Fruit fly (Drosophila melanogaster) whole organism, adult: Measurements from ENCODE around the gene Ttc26.

Source experiments
- CG11617 ChIP-seq: fragments of 200-800 bp; sonication (Bioruptor generic); optimal IDR thresholded peaks from 2 replicates; lab custom pipeline; 2017; ENCODE audit warnings: mild to moderate bottlenecking, missing biosample characterization, missing genetic modification reagents, missing genetic modification characterization
- CG12768 ChIP-seq: fragments of 200-800 bp; sonication (Bioruptor generic); optimal IDR thresholded peaks from 2 replicates; lab custom pipeline; 2017; ENCODE audit warnings: missing biosample characterization, missing genetic modification characterization, mild to moderate bottlenecking, moderate library complexity, missing genetic modification reagents
- CG14711 ChIP-seq: fragments of 200-800 bp; sonication (Bioruptor generic); optimal IDR thresholded peaks from 2 replicates; lab custom pipeline; 2018; ENCODE audit warnings: missing biosample characterization, mild to moderate bottlenecking, missing genetic modification characterization, moderate library complexity
- CG1620 ChIP-seq: fragments of 200-800 bp; sonication (Bioruptor generic); optimal IDR thresholded peaks from 2 replicates; lab custom pipeline; 2016; ENCODE audit warnings: missing biosample characterization, missing genetic modification characterization
- CG33017 ChIP-seq: fragments of 200-800 bp; sonication (Bioruptor generic); optimal IDR thresholded peaks from 2 replicates; lab custom pipeline; 2018; ENCODE audit warnings: missing biosample characterization, mild to moderate bottlenecking, missing genetic modification characterization, moderate library complexity
- CG5204 ChIP-seq: fragments of 200-800 bp; sonication (Bioruptor generic); optimal IDR thresholded peaks from 2 replicates; lab custom pipeline; 2016; ENCODE audit warnings: missing biosample characterization, missing genetic modification characterization
- CG7045 ChIP-seq: fragments of 200-800 bp; sonication (Bioruptor generic); optimal IDR thresholded peaks from 2 replicates; lab custom pipeline; 2017; ENCODE audit warnings: missing biosample characterization, mild to moderate bottlenecking, missing genetic modification characterization
- CG7101 ChIP-seq: fragments of 200-800 bp; sonication (Bioruptor generic); optimal IDR thresholded peaks from 2 replicates; lab custom pipeline; 2018; ENCODE audit warnings: missing biosample characterization, mild to moderate bottlenecking, missing genetic modification characterization, moderate library complexity
- Clk ChIP-seq: fragments of 200-800 bp; sonication (Bioruptor generic); optimal IDR thresholded peaks from 2 replicates; lab custom pipeline; 2017; ENCODE audit warnings: missing biosample characterization, missing genetic modification characterization
- Crg-1 ChIP-seq: fragments of 200-800 bp; sonication (Bioruptor generic); optimal IDR thresholded peaks from 2 replicates; lab custom pipeline; 2016; ENCODE audit warnings: missing biosample characterization, missing genetic modification characterization
- Hr96 ChIP-seq: fragments of 200-800 bp; sonication (Bioruptor generic); optimal IDR thresholded peaks from 2 replicates; lab custom pipeline; 2016; ENCODE audit warnings: missing biosample characterization, missing genetic modification characterization
- Mnt ChIP-seq: fragments of 200-800 bp; sonication (Bioruptor generic); optimal IDR thresholded peaks from 2 replicates; lab custom pipeline; 2016; ENCODE audit warnings: missing biosample characterization, mild to moderate bottlenecking, missing genetic modification characterization
- bab1 ChIP-seq: fragments of 200-800 bp; sonication (Bioruptor generic); optimal IDR thresholded peaks from 3 replicates; lab custom pipeline; 2019; ENCODE audit warnings: missing biosample characterization, mild to moderate bottlenecking, missing genetic modification characterization, moderate library complexity
- cic ChIP-seq: fragments of 200-800 bp; sonication (Bioruptor generic); optimal IDR thresholded peaks from 2 replicates; lab custom pipeline; 2017; ENCODE audit warnings: missing biosample characterization, mild to moderate bottlenecking, missing genetic modification characterization, moderate library complexity
- cnc ChIP-seq, 2 experiments: fragments of >200 bp; optimal IDR thresholded peaks; 2 replicates each; lab custom pipeline; 2017
- kay ChIP-seq: fragments of 200-800 bp; sonication (Bioruptor generic); peaks from one replicate; lab custom pipeline; 2016; ENCODE audit warnings: missing biosample characterization, missing genetic modification characterization, borderline replicate concordance
- ovo ChIP-seq: fragments of 200-800 bp; sonication (Bioruptor generic); optimal IDR thresholded peaks from 2 replicates; lab custom pipeline; 2016; ENCODE audit warnings: missing biosample characterization, missing genetic modification characterization
- pad ChIP-seq: fragments of 200-800 bp; sonication (Bioruptor generic); optimal IDR thresholded peaks from 3 replicates; lab custom pipeline; 2017; ENCODE audit warnings: missing biosample characterization, missing genetic modification characterization, mild to moderate bottlenecking, moderate library complexity, missing genetic modification reagents
- tj ChIP-seq: fragments of 200-800 bp; sonication (Bioruptor generic); optimal IDR thresholded peaks from 3 replicates; lab custom pipeline; 2017; ENCODE audit warnings: missing biosample characterization, mild to moderate bottlenecking, missing genetic modification characterization, moderate library complexity
- toe ChIP-seq: fragments of 200-800 bp; sonication (Bioruptor generic); optimal IDR thresholded peaks from 2 replicates; lab custom pipeline; 2016; ENCODE audit warnings: missing biosample characterization, missing genetic modification characterization

Gene Ttc26

DNA sequence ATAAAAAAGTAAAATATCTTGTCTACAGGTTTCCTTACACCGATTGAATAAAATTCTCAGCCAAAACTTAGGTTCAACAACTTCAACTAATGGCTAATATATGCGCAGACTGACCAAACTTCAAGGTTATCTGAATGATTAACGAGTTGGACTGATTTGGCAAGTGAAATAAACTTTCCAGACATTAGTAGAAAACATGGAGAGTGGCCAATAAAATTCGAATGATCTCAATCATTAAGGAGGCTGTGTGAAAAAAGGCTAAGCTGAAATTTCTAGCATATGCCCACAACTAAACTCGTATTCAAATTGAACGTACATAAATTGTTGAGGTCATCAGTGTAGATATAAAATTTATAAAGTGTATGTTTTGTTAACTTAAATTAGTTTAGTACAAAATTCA, 5.3 kb downstream of the Ttc26 start, which contains the start of gene CG5614:
Gene CG5614 (plus strand): TSS at position 301 of the 400 bp plus-strand sequence.
- no peak for TF ChIP-seq CG11617 (GFP tag; lab: Kevin White, UChicago)

DNA sequence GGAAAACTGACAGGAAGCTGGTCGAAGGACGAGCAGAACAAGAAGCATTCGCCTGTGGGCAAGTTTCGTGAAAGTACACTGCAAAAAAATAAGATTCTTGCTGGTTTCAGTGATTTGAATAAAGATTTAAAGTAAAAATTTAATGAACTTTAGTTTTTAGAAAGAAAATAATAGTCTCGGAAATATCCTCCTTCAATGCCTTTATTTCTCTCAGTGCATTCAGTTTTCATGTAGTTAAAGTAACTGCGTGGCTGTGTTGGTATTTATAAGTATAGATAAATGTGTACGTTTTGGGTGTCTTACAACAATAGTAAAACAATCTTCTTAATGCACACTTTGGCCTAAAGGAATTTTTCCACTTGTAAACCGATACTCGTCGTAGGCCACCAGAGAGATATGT, 10.1 kb downstream of the Ttc26 start:
- no peak for TF ChIP-seq CG5204
- TF ChIP-seq kay (GFP tag; lab: Kevin White, UChicago): no peak

DNA sequence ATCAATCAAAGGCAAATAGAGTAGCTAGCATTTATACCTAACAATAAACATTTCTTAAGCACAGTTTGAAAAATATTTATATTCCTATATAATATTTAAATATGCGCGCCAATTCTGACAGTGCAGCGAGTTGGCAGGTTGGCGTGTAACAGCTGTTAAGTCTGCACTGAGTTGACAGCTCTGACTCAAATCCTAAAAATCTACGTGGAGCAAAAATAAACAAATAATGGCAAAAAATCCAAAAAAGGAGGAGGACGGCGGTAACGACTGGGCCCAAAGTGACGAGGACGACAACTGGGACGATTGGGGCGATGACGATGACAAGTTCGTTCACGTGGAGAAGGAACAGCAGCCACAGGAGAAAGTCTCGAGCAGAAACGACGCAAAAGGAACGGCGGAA, 12.3 kb downstream of the Ttc26 start, which contains the start of gene CG9590:
Gene CG9590 (plus strand): TSS at position 166 of the 400 bp plus-strand sequence.
- TF ChIP-seq bab1 (GFP tag; lab: Kevin White, UChicago) (peak; percentile 0), Mnt (GFP tag; lab: Kevin White, UChicago) (no peak), CG7101 (no peak), CG14711 (tag; lab: Kevin White, UChicago) (no peak), tj (GFP tag; lab: Kevin White, UChicago) (no peak), cic (GFP tag; lab: Kevin White, UChicago) (no peak)

DNA sequence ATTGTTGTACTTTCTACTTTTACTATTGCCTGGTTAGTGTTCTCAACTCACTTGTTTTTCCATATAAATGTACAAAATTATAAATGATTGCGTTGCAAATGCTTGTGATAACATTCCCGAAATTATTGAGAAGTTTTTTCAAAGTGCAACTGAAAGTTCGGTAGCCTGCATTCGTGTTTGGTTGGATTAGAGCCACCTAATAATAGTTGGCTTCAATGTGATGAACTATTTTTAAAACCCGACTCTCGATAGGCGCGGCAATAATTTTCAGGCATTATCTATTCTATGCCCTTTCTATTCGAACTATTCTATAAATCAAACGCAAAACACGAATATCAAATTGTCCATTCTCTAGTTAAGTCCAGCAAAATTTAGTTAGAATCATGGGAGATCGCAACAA, 14.0 kb downstream of the Ttc26 start, which contains the start of gene Uros2:
Gene Uros2 (plus strand): TSS at position 301 of the 400 bp plus-strand sequence.
- TF ChIP-seq Hr96 (GFP tag; lab: Kevin White, UChicago): no peak
- TF ChIP-seq CG12768: no peak
- TF ChIP-seq CG5204: no peak
- no peak for TF ChIP-seq Crg-1 (GFP tag; lab: Kevin White, UChicago)
- no peak for TF ChIP-seq tj (GFP tag; lab: Kevin White, UChicago)
- TF ChIP-seq pad (GFP tag; lab: Kevin White, UChicago): no peak
- no peak for TF ChIP-seq CG1620 (GFP tag; lab: Kevin White, UChicago)
- TF ChIP-seq CG14711 (tag; lab: Kevin White, UChicago): no peak
- no peak for TF ChIP-seq CG7045 (GFP tag; lab: Kevin White, UChicago)
- TF ChIP-seq kay (GFP tag; lab: Kevin White, UChicago): no peak
- TF ChIP-seq CG33017 (tag; lab: Kevin White, UChicago): no peak
- no peak for TF ChIP-seq Mnt (GFP tag; lab: Kevin White, UChicago)
- TF ChIP-seq Clk (GFP tag; lab: Kevin White, UChicago): no peak

DNA sequence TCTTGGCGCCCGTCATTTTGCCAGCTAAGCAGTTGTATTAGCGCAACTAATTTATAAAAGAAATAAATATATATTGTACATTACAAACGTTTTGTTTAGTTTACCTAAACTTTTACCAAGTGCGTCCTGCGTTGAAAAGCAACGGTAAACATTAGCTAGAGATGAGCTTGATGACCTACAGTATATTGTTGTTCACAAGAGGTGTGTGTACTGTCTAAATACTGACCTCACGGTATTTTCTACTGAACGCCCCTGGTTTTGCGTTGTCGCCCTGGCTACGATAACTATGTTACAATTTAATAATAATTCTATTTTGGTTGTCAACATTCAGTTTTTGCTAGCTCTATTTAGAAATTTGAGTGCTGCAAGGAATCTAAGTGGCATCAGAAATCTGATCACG, 18.2 kb downstream of the Ttc26 start, which contains the start of gene Acyp2:
Gene Acyp2 (plus strand): TSS at position 262 of the 400 bp plus-strand sequence.
- TF ChIP-seq Clk (GFP tag; lab: Kevin White, UChicago): no peak
- TF ChIP-seq Mnt (GFP tag; lab: Kevin White, UChicago): peak; percentile 37
- TF ChIP-seq pad (GFP tag; lab: Kevin White, UChicago): peak; percentile 6
- no peak for TF ChIP-seq CG12768
- TF ChIP-seq CG1620 (GFP tag; lab: Kevin White, UChicago): peak; percentile 33
- TF ChIP-seq bab1 (GFP tag; lab: Kevin White, UChicago): peak; percentile 17
- no peak for TF ChIP-seq CG14711 (tag; lab: Kevin White, UChicago)
- peak; percentile 60 for TF ChIP-seq ovo
- peak; percentile 67 for TF ChIP-seq toe (GFP tag; lab: Kevin White, UChicago)
- TF ChIP-seq tj (GFP tag; lab: Kevin White, UChicago): no peak

DNA sequence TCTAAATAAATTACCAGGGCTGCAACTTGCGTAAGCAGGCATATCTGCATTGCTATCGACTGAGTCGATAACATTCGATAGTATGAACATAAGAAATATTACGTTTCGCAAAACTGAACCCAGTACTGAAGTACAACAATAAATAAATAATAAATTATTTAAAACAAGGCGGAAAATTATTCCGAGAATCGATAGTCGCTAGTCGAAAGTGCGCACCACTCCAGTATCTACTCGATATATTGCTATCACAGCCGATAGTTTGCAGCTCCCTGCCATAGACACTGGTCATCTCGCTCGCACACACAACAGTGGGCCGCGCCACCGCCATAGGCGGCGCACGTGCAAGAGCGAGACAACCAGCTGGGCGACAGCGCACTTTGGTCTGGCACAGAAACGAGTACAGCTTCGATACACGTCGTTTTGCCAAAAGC, 19.2 kb downstream of the Ttc26 start, which contains the start of gene nsl1:
Gene nsl1 (plus strand): TSS at position 411 of the 431 bp plus-strand sequence.
- no peak for TF ChIP-seq tj (GFP tag; lab: Kevin White, UChicago)
- TF ChIP-seq CG7045 (GFP tag; lab: Kevin White, UChicago): no peak
- TF ChIP-seq Crg-1 (GFP tag; lab: Kevin White, UChicago): peak; percentile 50
- peak; percentile 20 for TF ChIP-seq CG5204
- peak; percentile 13 for TF ChIP-seq CG33017 (tag; lab: Kevin White, UChicago)
- TF ChIP-seq Hr96 (GFP tag; lab: Kevin White, UChicago): peak; percentile 22
- TF ChIP-seq cic (GFP tag; lab: Kevin White, UChicago): peak; percentile 57
- peak; percentile 22 for TF ChIP-seq ovo
- peak; percentile 80 for TF ChIP-seq Mnt (GFP tag; lab: Kevin White, UChicago)
- TF ChIP-seq CG14711 (tag; lab: Kevin White, UChicago): no peak
- TF ChIP-seq CG1620 (GFP tag; lab: Kevin White, UChicago): peak; percentile 52
- peak; percentile 45 for TF ChIP-seq Clk (GFP tag; lab: Kevin White, UChicago)
- peak; percentile 53 for TF ChIP-seq CG11617 (GFP tag; lab: Kevin White, UChicago)
- peak; percentile 40 for TF ChIP-seq CG7101
- TF ChIP-seq cnc (optimal IDR thresholded peaks at IDR 0.05; lab: Kevin White, UChicago): no peak
- peak; percentile 30 for TF ChIP-seq bab1 (GFP tag; lab: Kevin White, UChicago)
- peak; percentile 57 for TF ChIP-seq pad (GFP tag; lab: Kevin White, UChicago)
- no peak for TF ChIP-seq kay (GFP tag; lab: Kevin White, UChicago)
- TF ChIP-seq CG12768: peak; percentile 81
- TF ChIP-seq toe (GFP tag; lab: Kevin White, UChicago): peak; percentile 77

DNA sequence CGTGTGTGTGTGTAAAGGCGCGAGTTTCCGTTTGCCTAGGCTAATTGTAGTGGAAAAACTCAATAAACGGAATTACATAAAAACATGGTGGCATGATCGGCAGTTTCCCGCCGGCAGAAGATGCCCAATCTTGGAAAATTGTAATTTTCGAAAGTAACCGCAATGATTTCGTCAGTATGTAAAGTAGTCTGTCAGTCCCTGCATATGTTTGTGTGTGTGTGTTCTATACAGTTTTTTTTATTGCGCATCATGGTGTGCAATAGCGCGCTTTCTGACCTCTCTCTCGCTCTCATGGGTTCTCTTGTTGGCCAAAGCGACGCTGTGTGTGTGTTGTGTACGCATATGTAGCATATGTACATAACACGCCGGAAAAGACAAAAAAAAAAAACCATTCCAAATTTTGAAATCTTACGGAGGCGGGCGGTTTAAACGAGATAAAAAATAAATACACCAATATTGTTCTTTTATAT, 20.1 kb downstream of the Ttc26 start:
- TF ChIP-seq pad (GFP tag; lab: Kevin White, UChicago): peak; percentile 21
- peak; percentile 10 for TF ChIP-seq CG1620 (GFP tag; lab: Kevin White, UChicago)
- no peak for TF ChIP-seq Clk (GFP tag; lab: Kevin White, UChicago)
- TF ChIP-seq Hr96 (GFP tag; lab: Kevin White, UChicago): peak; percentile 20
- TF ChIP-seq CG12768: no peak
- TF ChIP-seq Crg-1 (GFP tag; lab: Kevin White, UChicago): peak; percentile 53
- TF ChIP-seq CG7101: peak; percentile 7
- no peak for TF ChIP-seq CG5204
- TF ChIP-seq Mnt (GFP tag; lab: Kevin White, UChicago): peak; percentile 81
- no peak for TF ChIP-seq toe (GFP tag; lab: Kevin White, UChicago)
- peak; percentile 29 for TF ChIP-seq bab1 (GFP tag; lab: Kevin White, UChicago)
- TF ChIP-seq ovo: peak; percentile 65
- TF ChIP-seq CG7045 (GFP tag; lab: Kevin White, UChicago): no peak
- peak; percentile 33 for TF ChIP-seq tj (GFP tag; lab: Kevin White, UChicago)
- peak; percentile 88 for TF ChIP-seq kay (GFP tag; lab: Kevin White, UChicago)
- TF ChIP-seq cnc (optimal IDR thresholded peaks at IDR 0.05; lab: Kevin White, UChicago): peak in 1 of 2 experiments; percentile 11
- peak; percentile 2 for TF ChIP-seq cic (GFP tag; lab: Kevin White, UChicago)
